Fruit fly (Drosophila melanogaster) whole organism, embryonic: ENCODE data around the gene CG9855.
A peak's percentile ranks its signal among the peaks of the same experiment; 100 is the strongest.

Experiments used
- CG10147 ChIP-seq: fragments of 200-800 bp; sonication (Bioruptor generic); optimal IDR thresholded peaks from 2 replicates; lab custom pipeline; 2019; ENCODE audit warnings: missing biosample characterization, mild to moderate bottlenecking, missing genetic modification characterization, moderate library complexity
- CG11093 ChIP-seq: fragments of 200-800 bp; sonication (Bioruptor generic); IDR thresholded peaks from 3 replicates; pipeline ENCODE4 v1.3.6; 2022; ENCODE audit warnings: missing biosample characterization, missing genetic modification characterization
- CG12236 ChIP-seq: fragments of 200-800 bp; sonication (Bioruptor generic); optimal IDR thresholded peaks from 2 replicates; lab custom pipeline; 2016; ENCODE audit warnings: missing biosample characterization, missing genetic modification characterization
- CG12299 ChIP-seq: fragments of 200-800 bp; sonication (Bioruptor generic); optimal IDR thresholded peaks from 2 replicates; lab custom pipeline; 2018; ENCODE audit warnings: missing biosample characterization, mild to moderate bottlenecking, missing genetic modification characterization
- CG12659 ChIP-seq: fragments of 200-800 bp; sonication (Bioruptor generic); optimal IDR thresholded peaks from 3 replicates; lab custom pipeline; 2017; ENCODE audit warnings: mild to moderate bottlenecking, missing biosample characterization, missing genetic modification reagents, missing genetic modification characterization
- CG16863 ChIP-seq: fragments of 200-800 bp; sonication (Bioruptor generic); optimal IDR thresholded peaks from 3 replicates; lab custom pipeline; 2016; ENCODE audit warnings: missing biosample characterization, missing genetic modification characterization
- CG18619 ChIP-seq: fragments of 200-800 bp; sonication (Bioruptor generic); optimal IDR thresholded peaks from 3 replicates; lab custom pipeline; 2017; ENCODE audit warnings: missing biosample characterization, mild to moderate bottlenecking, missing genetic modification characterization
- CG4854 ChIP-seq: fragments of 200-800 bp; sonication (Bioruptor generic); optimal IDR thresholded peaks from 2 replicates; lab custom pipeline; 2016; ENCODE audit warnings: missing biosample characterization, missing genetic modification characterization, inconsistent platforms
- CG6175 ChIP-seq: fragments of 200-800 bp; sonication (Bioruptor generic); IDR thresholded peaks from 3 replicates; pipeline ENCODE4 v1.3.6; 2022; ENCODE audit warnings: missing biosample characterization, missing genetic modification characterization
- CG6689 ChIP-seq: fragments of 200-800 bp; sonication (Bioruptor generic); IDR thresholded peaks from 2 replicates; pipeline ENCODE4 v1.3.6; 2022; ENCODE audit warnings: missing biosample characterization, missing genetic modification characterization
- CG9727 ChIP-seq: fragments of 200-800 bp; sonication (Bioruptor generic); optimal IDR thresholded peaks from 3 replicates; lab custom pipeline; 2017; ENCODE audit warnings: missing biosample characterization, mild to moderate bottlenecking, missing genetic modification characterization
- Deaf1 ChIP-seq: fragments of 200-800 bp; optimal IDR thresholded peaks from 3 replicates; lab custom pipeline; 2019; ENCODE audit warnings: missing biosample characterization, mild to moderate bottlenecking, missing genetic modification characterization, moderate library complexity
- Dfd ChIP-seq, 2 experiments: fragments of >200 bp; optimal IDR thresholded peaks; 2 replicates each; lab custom pipeline; 2017; ENCODE audit warnings: missing biosample characterization in 2 of 2, missing genetic modification characterization in 2 of 2
- Dll ChIP-seq: fragments of 200-800 bp; sonication (Bioruptor generic); IDR thresholded peaks from 4 replicates; pipeline ENCODE4 v1.3.6; 2022; ENCODE audit warnings: missing biosample characterization, missing genetic modification characterization; ENCODE audit not compliant: partially characterized antibody
- Doc3 ChIP-seq: fragments of 200-800 bp; sonication (Bioruptor generic); IDR thresholded peaks from 3 replicates; pipeline ENCODE4 v1.3.6; 2022; ENCODE audit warnings: missing biosample characterization, missing genetic modification characterization; ENCODE audit not compliant: partially characterized antibody
- Ets65A ChIP-seq: fragments of 200-800 bp; sonication (Bioruptor generic); peaks from one replicate; lab custom pipeline; 2016; ENCODE audit warnings: missing biosample characterization, missing genetic modification characterization
- Fer3 ChIP-seq: fragments of 200-800 bp; sonication (Bioruptor generic); optimal IDR thresholded peaks from 2 replicates; lab custom pipeline; 2018; ENCODE audit warnings: missing biosample characterization, mild to moderate bottlenecking, missing genetic modification characterization, moderate library complexity
- H2.0 ChIP-seq: fragments of 200-800 bp; sonication (Bioruptor generic); IDR thresholded peaks from 2 replicates; pipeline ENCODE4 v1.3.6; 2022; ENCODE audit warnings: missing biosample characterization, missing genetic modification characterization
- Hand ChIP-seq: fragments of 200-800 bp; sonication (Bioruptor generic); optimal IDR thresholded peaks from 2 replicates; lab custom pipeline; 2017; ENCODE audit warnings: mild to moderate bottlenecking, missing biosample characterization, missing genetic modification reagents, missing genetic modification characterization
- HmgD ChIP-seq: fragments of 200-800 bp; sonication (Bioruptor generic); optimal IDR thresholded peaks from 3 replicates; lab custom pipeline; 2016; ENCODE audit warnings: missing biosample characterization, missing genetic modification characterization
- HmgZ ChIP-seq: fragments of 200-800 bp; sonication (Bioruptor generic); optimal IDR thresholded peaks from 2 replicates; lab custom pipeline; 2018; ENCODE audit warnings: missing biosample characterization, mild to moderate bottlenecking, missing genetic modification characterization
- Mad ChIP-seq: fragments of 200-800 bp; sonication (Bioruptor generic); optimal IDR thresholded peaks from 2 replicates; lab custom pipeline; 2016; ENCODE audit warnings: missing biosample characterization, missing genetic modification characterization
- Max ChIP-seq: fragments of 200-800 bp; sonication (Bioruptor generic); optimal IDR thresholded peaks from 2 replicates; lab custom pipeline; 2016; ENCODE audit warnings: missing biosample characterization, mild to moderate bottlenecking, missing genetic modification characterization
- Nf-YA ChIP-seq: fragments of 200-800 bp; sonication (Bioruptor generic); IDR thresholded peaks from 2 replicates; pipeline ENCODE4 v1.3.6; 2022; ENCODE audit warnings: missing biosample characterization, missing genetic modification characterization
- Ravus ChIP-seq: fragments of 200-800 bp; sonication (Bioruptor generic); IDR thresholded peaks from 2 replicates; pipeline ENCODE4 v1.3.6; 2022; ENCODE audit warnings: missing biosample characterization, missing genetic modification characterization
- Sox100B ChIP-seq: fragments of 200-800 bp; sonication (Bioruptor generic); optimal IDR thresholded peaks from 3 replicates; lab custom pipeline; 2018; ENCODE audit warnings: missing biosample characterization, mild to moderate bottlenecking, missing genetic modification characterization
- al ChIP-seq: fragments of 200-800 bp; sonication (Bioruptor generic); IDR thresholded peaks from 2 replicates; pipeline ENCODE4 v1.3.6; 2022; ENCODE audit warnings: missing biosample characterization, missing genetic modification characterization
- bcd ChIP-seq: fragments of 200-800 bp; sonication (Bioruptor generic); optimal IDR thresholded peaks from 2 replicates; lab custom pipeline; 2017; ENCODE audit warnings: missing biosample characterization, mild to moderate bottlenecking, missing genetic modification characterization
- da ChIP-seq: fragments of 200-800 bp; sonication (Bioruptor generic); optimal IDR thresholded peaks from 2 replicates; lab custom pipeline; 2016; ENCODE audit warnings: missing biosample characterization, missing genetic modification characterization
- exex ChIP-seq: fragments of 200-800 bp; sonication (Bioruptor generic); optimal IDR thresholded peaks from 4 replicates; lab custom pipeline; 2018; ENCODE audit warnings: missing biosample characterization, mild to moderate bottlenecking, missing genetic modification characterization, moderate library complexity
- fru ChIP-seq: fragments of >200 bp; optimal IDR thresholded peaks from 2 replicates; lab custom pipeline; 2017
- gt ChIP-seq: fragments of 200-800 bp; sonication (Bioruptor generic); IDR thresholded peaks from 2 replicates; pipeline ENCODE4 v1.3.6; 2022; ENCODE audit warnings: missing biosample characterization, missing genetic modification characterization
- h ChIP-seq: fragments of >200 bp; optimal IDR thresholded peaks from 2 replicates; lab custom pipeline; 2017
- jigr1 ChIP-seq: fragments of 200-800 bp; sonication (Bioruptor generic); IDR thresholded peaks from 3 replicates; pipeline ENCODE4 v1.3.6; 2022; ENCODE audit warnings: missing biosample characterization, missing genetic modification characterization
- kah ChIP-seq: fragments of 200-800 bp; sonication (Bioruptor generic); optimal IDR thresholded peaks from 2 replicates; lab custom pipeline; 2018; ENCODE audit warnings: missing biosample characterization, mild to moderate bottlenecking, missing genetic modification characterization
- luna ChIP-seq: fragments of 200-800 bp; sonication (Bioruptor generic); optimal IDR thresholded peaks from 2 replicates; lab custom pipeline; 2016; ENCODE audit warnings: missing biosample characterization, missing genetic modification characterization
- nau ChIP-seq: fragments of 200-800 bp; sonication (Bioruptor generic); optimal IDR thresholded peaks from 3 replicates; lab custom pipeline; 2017; ENCODE audit warnings: missing biosample characterization, mild to moderate bottlenecking, missing genetic modification characterization, missing genetic modification reagents
- phol ChIP-seq: fragments of 200-800 bp; sonication (Bioruptor generic); optimal IDR thresholded peaks from 3 replicates; lab custom pipeline; 2018; ENCODE audit warnings: missing biosample characterization, mild to moderate bottlenecking, missing genetic modification characterization, moderate library complexity
- pros ChIP-seq: fragments of 200-800 bp; sonication (Bioruptor generic); optimal IDR thresholded peaks from 3 replicates; lab custom pipeline; 2019; ENCODE audit warnings: missing biosample characterization, mild to moderate bottlenecking, missing genetic modification characterization, moderate library complexity
- repo ChIP-seq: fragments of 200-800 bp; sonication (Bioruptor generic); optimal IDR thresholded peaks from 2 replicates; lab custom pipeline; 2016; ENCODE audit warnings: missing biosample characterization, missing genetic modification characterization
- schlank ChIP-seq: fragments of 200-800 bp; sonication (Bioruptor generic); optimal IDR thresholded peaks from 2 replicates; lab custom pipeline; 2018; ENCODE audit warnings: missing biosample characterization, mild to moderate bottlenecking, missing genetic modification characterization
- sisA ChIP-seq: fragments of 200-800 bp; sonication (Bioruptor generic); IDR thresholded peaks from 2 replicates; pipeline ENCODE4 v1.3.6; 2022; ENCODE audit warnings: missing biosample characterization, missing genetic modification characterization
- trh ChIP-seq: fragments of 200-800 bp; sonication (Bioruptor generic); optimal IDR thresholded peaks from 2 replicates; lab custom pipeline; 2016; ENCODE audit warnings: missing biosample characterization, missing genetic modification characterization
- twi ChIP-seq: fragments of 200-800 bp; optimal IDR thresholded peaks from 2 replicates; lab custom pipeline; 2019; ENCODE audit warnings: missing biosample characterization, mild to moderate bottlenecking, missing genetic modification characterization, moderate library complexity
- vfl ChIP-seq: fragments of 200-800 bp; sonication (Bioruptor generic); optimal IDR thresholded peaks from 2 replicates; lab custom pipeline; 2016; ENCODE audit warnings: missing biosample characterization, missing genetic modification characterization
- zen ChIP-seq: fragments of 200-800 bp; sonication (Bioruptor generic); optimal IDR thresholded peaks from 3 replicates; lab custom pipeline; 2018; ENCODE audit warnings: missing biosample characterization, mild to moderate bottlenecking, missing genetic modification characterization, moderate library complexity

The CG9855 gene

DNA sequence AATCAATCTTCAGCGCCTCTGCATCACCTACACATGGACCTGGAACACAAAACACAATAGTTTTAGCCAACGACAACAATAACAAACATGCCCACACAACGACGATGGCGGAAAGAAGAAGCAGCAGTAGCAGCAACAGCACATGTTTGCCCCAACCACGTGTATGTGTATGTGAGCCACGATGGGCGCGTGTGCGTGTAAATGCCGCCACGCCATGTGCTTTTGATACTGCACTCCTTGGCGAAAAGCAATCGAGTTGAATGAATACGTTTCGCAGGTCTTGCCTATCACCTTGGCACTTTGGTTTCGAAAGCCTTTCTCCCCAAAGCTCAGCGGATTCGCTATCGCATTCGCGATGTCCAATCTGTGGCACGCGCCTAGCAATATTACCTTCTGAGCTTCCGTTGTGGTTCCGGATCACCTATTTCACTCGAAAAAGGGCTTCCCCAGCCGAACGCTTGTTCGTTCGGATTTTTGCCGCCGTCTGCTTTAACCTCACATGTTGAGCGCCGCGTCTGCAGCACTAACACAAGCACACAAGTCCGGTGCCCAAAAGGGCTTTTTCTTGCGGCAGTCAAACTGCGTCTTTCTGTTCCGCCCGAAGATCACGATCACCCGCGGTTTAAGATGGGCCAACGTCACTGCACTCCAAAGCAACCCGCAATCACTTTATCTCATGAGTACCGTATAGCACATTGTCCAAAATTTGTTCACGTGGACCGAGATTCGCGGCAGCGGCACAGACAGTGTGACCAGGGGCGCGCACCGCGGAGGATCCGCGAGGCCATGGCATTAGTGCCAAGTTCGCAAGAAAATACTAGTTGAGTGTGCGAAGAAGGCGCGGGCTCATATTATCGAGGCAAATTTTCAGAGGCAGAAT lies 31.1 kb upstream of the CG9855 start, which contains the start of gene srl (continued):
- TF ChIP-seq bcd (GFP tag; lab: Kevin White, UChicago) (no peak), Nf-YA (GFP tag; lab: Robert Waterston, UW) (no peak), trh (GFP tag; lab: Kevin White, UChicago) (no peak), Deaf1 (tag; lab: Kevin White, UChicago) (peak; percentile 78), vfl (GFP tag; lab: Kevin White, UChicago) (no peak), pros (GFP tag; lab: Kevin White, UChicago) (no peak), da (no peak), CG11093 (GFP tag; lab: Robert Waterston, UW) (no peak), HmgZ (tag; lab: Kevin White, UChicago) (peak; percentile 51), phol (tag; lab: Kevin White, UChicago) (peak; percentile 33), Sox100B (GFP tag; lab: Kevin White, UChicago) (no peak), sisA (GFP tag; lab: Robert Waterston, UW) (no peak), al (no peak), CG10147 (GFP tag; lab: Kevin White, UChicago) (no peak), CG6689 (GFP tag; lab: Robert Waterston, UW) (no peak), CG16863 (GFP tag; lab: Kevin White, UChicago) (no peak), CG6175 (GFP tag; lab: Robert Waterston, UW) (peak; percentile 69; the same call in 1 of the 3 replicates), exex (tag; lab: Kevin White, UChicago) (no peak), Dll (GFP tag; lab: Robert Waterston, UW) (peak; percentile 55; the same call in 1 of the 4 replicates), CG12659 (GFP tag; lab: Kevin White, UChicago) (peak; percentile 71), luna (GFP tag; lab: Kevin White, UChicago) (no peak), zen (no peak), CG18619 (GFP tag; lab: Kevin White, UChicago) (no peak), Dfd (GFP tag; optimal IDR thresholded peaks at IDR 0.05; lab: Kevin White, UChicago) (no peak), twi (tag; lab: Kevin White, UChicago) (peak; percentile 72), HmgD (GFP tag; lab: Kevin White, UChicago) (peak; percentile 52), jigr1 (no peak), Ets65A (GFP tag; lab: Kevin White, UChicago) (no peak)

DNA sequence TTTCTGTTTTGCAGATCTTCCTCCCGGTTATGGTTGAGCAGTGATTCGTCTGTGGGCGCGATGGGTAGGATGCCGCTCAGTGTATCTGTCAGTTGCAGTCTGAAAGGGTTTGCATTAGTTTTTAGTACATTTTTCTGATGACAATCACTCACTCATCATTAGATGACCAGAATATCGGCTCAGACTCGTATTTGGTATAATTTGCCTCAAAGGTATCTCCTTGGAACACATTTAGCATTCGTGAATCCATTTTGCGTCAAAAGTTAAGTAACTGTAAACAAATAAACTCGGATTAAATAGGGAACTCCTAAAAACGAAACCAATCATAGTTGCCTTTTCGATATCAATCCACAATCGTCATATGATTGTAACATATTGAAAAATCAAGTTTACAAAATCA lies 29.1 kb upstream of the CG9855 start, which contains the start of gene CG31525:
Gene CG31525 (plus strand): TSS at position 301 of the 400 bp plus-strand sequence.
- TF ChIP-seq h (lab: Kevin White, UChicago) (no peak), schlank (tag; lab: Kevin White, UChicago) (no peak), Mad (GFP tag; lab: Kevin White, UChicago) (no peak), Nf-YA (GFP tag; lab: Robert Waterston, UW) (no peak), CG12236 (GFP tag; lab: Kevin White, UChicago) (no peak), H2.0 (GFP tag; lab: Robert Waterston, UW) (no peak), fru (lab: Kevin White, UChicago) (no peak), Fer3 (no peak), Hand (no peak), nau (GFP tag; lab: Kevin White, UChicago) (no peak), repo (GFP tag; lab: Kevin White, UChicago) (no peak), Max (GFP tag; lab: Kevin White, UChicago) (no peak), CG4854 (GFP tag; lab: Kevin White, UChicago) (no peak), CG12299 (tag; lab: Kevin White, UChicago) (no peak), CG9727 (GFP tag; lab: Kevin White, UChicago) (no peak), Ravus (no peak), kah (GFP tag; lab: Kevin White, UChicago) (no peak), Doc3 (no peak), gt (GFP tag; lab: Robert Waterston, UW) (no peak)
